Worm (Caenorhabditis elegans) whole organism, mixed stage, embryonic: Measurements from ENCODE around the gene ZK1307.3.

Experiments
- M03D4.4 ChIP-seq: sonication (generic microtip); optimal IDR thresholded peaks from 2 replicates; lab custom pipeline; 2017; ENCODE audit warnings: mild to moderate bottlenecking, missing genetic modification characterization, missing compliant biosample characterization
- bed-3 ChIP-seq: fragments of 200-800 bp; sonication (Bioruptor generic); optimal IDR thresholded peaks from 3 replicates; lab custom pipeline; 2018; ENCODE audit warnings: mild to moderate bottlenecking, missing genetic modification characterization, moderate library complexity, missing compliant biosample characterization
- blmp-1 ChIP-seq: fragments of 150-350 bp; optimal IDR thresholded peaks from 2 replicates; lab custom pipeline; 2014; ENCODE audit warnings: missing biosample characterization, missing genetic modification characterization
- ceh-39 ChIP-seq: fragments of 150-350 bp; optimal IDR thresholded peaks from 2 replicates; lab custom pipeline; 2014; ENCODE audit warnings: missing biosample characterization, missing genetic modification characterization
- ceh-43 ChIP-seq: fragments of 200-800 bp; sonication (Bioruptor generic); optimal IDR thresholded peaks from 2 replicates; lab custom pipeline; 2018; ENCODE audit warnings: mild to moderate bottlenecking, missing genetic modification characterization, moderate library complexity, missing compliant biosample characterization
- ceh-83 ChIP-seq: fragments of 200-800 bp; sonication (Bioruptor generic); optimal IDR thresholded peaks from 2 replicates; lab custom pipeline; 2018; ENCODE audit warnings: mild to moderate bottlenecking, missing genetic modification characterization, missing compliant biosample characterization
- ces-1 ChIP-seq: fragments of 150-350 bp; optimal IDR thresholded peaks from 2 replicates; lab custom pipeline; 2014; ENCODE audit warnings: missing biosample characterization, missing genetic modification reagents, missing genetic modification characterization
- cnd-1 ChIP-seq: fragments of 200-800 bp; sonication (Bioruptor generic); optimal IDR thresholded peaks from 2 replicates; lab custom pipeline; 2018; ENCODE audit warnings: mild to moderate bottlenecking, missing genetic modification characterization, missing compliant biosample characterization
- drap-1 ChIP-seq: fragments of 200-800 bp; sonication (Bioruptor generic); optimal IDR thresholded peaks from 3 replicates; lab custom pipeline; 2018; ENCODE audit warnings: mild to moderate bottlenecking, missing genetic modification characterization, missing compliant biosample characterization
- elt-1 ChIP-seq: sonication (generic microtip); optimal IDR thresholded peaks from 2 replicates; lab custom pipeline; 2017; ENCODE audit warnings: missing genetic modification characterization, mild to moderate bottlenecking, missing compliant biosample characterization, antibody characterized with exemption, moderate library complexity, borderline replicate concordance; ENCODE audit not compliant: insufficient read depth
- elt-3 ChIP-seq: fragments of 150-350 bp; optimal IDR thresholded peaks from 2 replicates; lab custom pipeline; 2014; ENCODE audit warnings: missing biosample characterization, missing genetic modification characterization
- flh-1 ChIP-seq: fragments of 200-800 bp; sonication (Bioruptor generic); optimal IDR thresholded peaks from 2 replicates; lab custom pipeline; 2018; ENCODE audit warnings: mild to moderate bottlenecking, missing genetic modification characterization, moderate library complexity, missing compliant biosample characterization
- ham-2 ChIP-seq: fragments of 200-800 bp; sonication (Bioruptor generic); optimal IDR thresholded peaks from 2 replicates; lab custom pipeline; 2018; ENCODE audit warnings: mild to moderate bottlenecking, missing genetic modification characterization, missing compliant biosample characterization
- lin-13 ChIP-seq: fragments of 150-350 bp; optimal IDR thresholded peaks from 2 replicates; lab custom pipeline; 2014; ENCODE audit warnings: missing biosample characterization, missing genetic modification characterization
- lin-32 ChIP-seq: fragments of 200-800 bp; sonication (Bioruptor generic); optimal IDR thresholded peaks from 2 replicates; lab custom pipeline; 2018; ENCODE audit warnings: mild to moderate bottlenecking, missing genetic modification characterization, missing compliant biosample characterization
- mab-5 ChIP-seq: fragments of 150-350 bp; optimal IDR thresholded peaks from 2 replicates; lab custom pipeline; 2014; ENCODE audit warnings: missing biosample characterization, missing genetic modification characterization
- mep-1 ChIP-seq: fragments of 150-350 bp; optimal IDR thresholded peaks from 2 replicates; lab custom pipeline; 2017; ENCODE audit warnings: missing biosample characterization, missing genetic modification reagents, missing genetic modification characterization, inconsistent platforms
- mls-2 ChIP-seq: sonication (generic microtip); optimal IDR thresholded peaks from 2 replicates; lab custom pipeline; 2016; ENCODE audit warnings: mild to moderate bottlenecking, missing genetic modification characterization, moderate library complexity, missing compliant biosample characterization
- nhr-12 ChIP-seq: fragments of 150-350 bp; optimal IDR thresholded peaks from 2 replicates; lab custom pipeline; 2014; ENCODE audit warnings: missing biosample characterization, missing genetic modification characterization
- nhr-2 ChIP-seq: fragments of 150-350 bp; optimal IDR thresholded peaks from 2 replicates; lab custom pipeline; 2014; ENCODE audit warnings: missing biosample characterization, missing genetic modification characterization
- nhr-237 ChIP-seq: fragments of 150-350 bp; optimal IDR thresholded peaks from 2 replicates; lab custom pipeline; 2014; ENCODE audit warnings: missing biosample characterization, missing genetic modification characterization
- nhr-28 ChIP-seq: fragments of 150-350 bp; optimal IDR thresholded peaks from 2 replicates; lab custom pipeline; 2014; ENCODE audit warnings: missing biosample characterization, missing genetic modification characterization
- pha-4 ChIP-seq: fragments of 150-350 bp; optimal IDR thresholded peaks from 2 replicates; lab custom pipeline; 2018; ENCODE audit warnings: missing biosample characterization, missing genetic modification reagents, missing genetic modification characterization
- sem-2 ChIP-seq: fragments of 200-800 bp; sonication (Bioruptor generic); optimal IDR thresholded peaks from 2 replicates; lab custom pipeline; 2018; ENCODE audit warnings: mild to moderate bottlenecking, missing genetic modification characterization, missing compliant biosample characterization
- snpc-4 ChIP-seq: fragments of 150-350 bp; optimal IDR thresholded peaks from 2 replicates; lab custom pipeline; 2014; ENCODE audit warnings: missing biosample characterization, missing genetic modification characterization
- sptf-1 ChIP-seq: sonication (generic microtip); optimal IDR thresholded peaks from 2 replicates; lab custom pipeline; 2017; ENCODE audit warnings: mild to moderate bottlenecking, missing genetic modification characterization, moderate library complexity, missing compliant biosample characterization
- tbx-8 ChIP-seq: fragments of 200-800 bp; sonication (Bioruptor generic); optimal IDR thresholded peaks from 2 replicates; lab custom pipeline; 2018; ENCODE audit warnings: mild to moderate bottlenecking, missing genetic modification characterization, moderate library complexity, missing compliant biosample characterization
- unc-120 ChIP-seq: sonication (generic microtip); optimal IDR thresholded peaks from 2 replicates; lab custom pipeline; 2017; ENCODE audit warnings: missing genetic modification characterization, missing compliant biosample characterization; ENCODE audit not compliant: poor library complexity, severe bottlenecking
- unc-39 ChIP-seq: fragments of 150-350 bp; optimal IDR thresholded peaks from 2 replicates; lab custom pipeline; 2014; ENCODE audit warnings: missing biosample characterization, missing genetic modification characterization
- unc-62 ChIP-seq: fragments of 150-350 bp; optimal IDR thresholded peaks from 2 replicates; lab custom pipeline; 2014; ENCODE audit warnings: missing biosample characterization, missing genetic modification reagents, missing genetic modification characterization
- zip-8 ChIP-seq: fragments of 150-350 bp; optimal IDR thresholded peaks from 2 replicates; lab custom pipeline; 2014; ENCODE audit warnings: missing biosample characterization, missing genetic modification characterization
- ztf-11 ChIP-seq: fragments of 150-350 bp; optimal IDR thresholded peaks from 2 replicates; lab custom pipeline; 2014; ENCODE audit warnings: missing biosample characterization, missing genetic modification characterization

ZK1307.3 gene

DNA sequence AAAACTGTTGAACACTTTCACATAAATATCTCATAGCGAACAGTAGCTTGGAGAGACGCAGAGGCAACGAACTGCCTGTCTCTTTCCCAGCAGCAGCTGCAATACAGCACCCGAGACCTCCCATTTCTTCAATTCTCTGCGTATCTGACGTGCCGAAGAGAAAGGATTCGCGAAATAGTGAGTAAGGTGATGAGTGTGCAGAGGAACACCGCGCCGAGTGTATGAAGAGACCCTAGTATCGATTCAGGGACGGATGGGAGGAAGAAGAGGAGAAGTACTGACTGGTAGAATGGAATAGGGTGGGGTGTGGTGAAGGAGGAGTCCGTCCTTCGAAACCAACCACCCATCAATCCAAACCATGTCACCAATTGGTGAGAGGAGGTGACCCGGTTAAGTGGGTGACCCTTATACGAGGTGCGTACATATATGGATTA is 6.7 kb downstream of the ZK1307.3 start (continued):
- TF ChIP-seq mls-2 (peak; percentile 76), elt-3 (no peak), mab-5 (tag; lab: Kevin White, UChicago) (no peak), blmp-1 (tag; lab: Kevin White, UChicago) (peak; percentile 68), flh-1 (GFP tag; lab: Kevin White, UChicago) (no peak), nhr-12 (tag; lab: Kevin White, UChicago) (no peak), sem-2 (GFP tag; lab: Kevin White, UChicago) (no peak), lin-13 (peak; percentile 61)

DNA sequence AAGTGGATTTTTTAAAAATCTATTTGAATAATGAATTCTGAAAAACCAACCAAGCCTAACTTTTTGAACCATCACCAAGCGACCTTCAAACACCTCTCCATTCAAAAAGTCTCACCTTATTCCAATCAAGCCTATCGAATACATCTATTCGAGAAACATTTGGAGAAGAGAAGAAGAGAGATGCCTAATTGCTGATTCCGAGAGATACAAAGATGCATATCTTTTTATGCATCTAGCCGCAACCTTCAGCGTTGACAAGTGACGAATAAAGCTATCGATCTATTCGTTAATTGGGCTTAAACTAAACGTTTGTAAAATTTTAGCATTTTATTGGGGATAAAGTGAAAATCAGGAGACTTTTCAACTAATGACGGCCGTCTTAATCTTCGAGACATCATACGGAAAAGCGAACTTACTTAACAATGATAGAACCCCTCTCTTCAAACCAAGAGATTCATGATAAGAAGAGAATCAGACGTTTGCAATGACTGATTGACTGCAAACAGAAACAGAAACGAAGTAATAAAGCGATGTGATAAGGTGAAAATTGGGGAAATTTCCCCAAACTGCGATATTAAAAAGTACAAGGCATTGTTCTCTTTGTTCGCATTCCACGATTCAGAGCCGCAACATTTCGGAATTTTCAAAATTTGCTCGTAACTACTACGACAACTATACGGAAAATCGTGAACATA is 7.7 kb downstream of the ZK1307.3 start:
- TF ChIP-seq flh-1 (GFP tag; lab: Kevin White, UChicago) (no peak), elt-1 (tag; lab: Kevin White, UChicago) (peak; percentile 95), unc-62 (GFP tag; lab: Kevin White, UChicago) (peak; percentile 87), tbx-8 (GFP tag; lab: Kevin White, UChicago) (no peak), mls-2 (no peak), snpc-4 (tag; lab: Kevin White, UChicago) (no peak), lin-32 (GFP tag; lab: Kevin White, UChicago) (no peak), ces-1 (GFP tag; lab: Kevin White, UChicago) (no peak), ceh-83 (GFP tag; lab: Kevin White, UChicago) (no peak), ham-2 (GFP tag; lab: Kevin White, UChicago) (peak; percentile 87), drap-1 (GFP tag; lab: Kevin White, UChicago) (no peak), ztf-11 (tag; lab: Kevin White, UChicago) (no peak), unc-120 (no peak), zip-8 (tag; lab: Kevin White, UChicago) (no peak), M03D4.4 (tag; lab: Kevin White, UChicago) (no peak)
- TF ChIP-seq, all 35 proteins: peak for 3

DNA sequence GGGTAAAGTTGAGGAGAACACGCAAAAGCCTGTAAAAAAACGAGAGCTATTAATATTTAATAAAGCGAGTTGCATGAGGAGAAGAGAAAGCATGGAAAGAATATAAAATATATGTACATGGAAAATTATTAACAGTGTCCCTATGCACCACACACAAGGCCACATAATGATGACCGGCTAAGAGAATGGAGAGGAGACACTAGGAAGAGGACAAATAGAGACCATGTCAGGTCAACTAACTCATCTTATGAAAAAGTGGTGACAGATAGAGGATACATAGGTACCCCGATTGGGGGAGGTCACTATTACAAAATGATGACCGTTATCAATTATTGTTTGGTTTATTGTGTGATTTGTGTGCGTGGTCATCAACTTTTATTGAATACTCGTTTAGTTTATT is 8.4 kb downstream of the ZK1307.3 start, which contains the start of gene fzr-1:
fzr-1 (minus strand) TSS at position 29 of the 400 bp plus-strand sequence.
- TF ChIP-seq nhr-2 (tag; lab: Kevin White, UChicago) (peak; percentile 94), M03D4.4 (tag; lab: Kevin White, UChicago) (no peak)

DNA sequence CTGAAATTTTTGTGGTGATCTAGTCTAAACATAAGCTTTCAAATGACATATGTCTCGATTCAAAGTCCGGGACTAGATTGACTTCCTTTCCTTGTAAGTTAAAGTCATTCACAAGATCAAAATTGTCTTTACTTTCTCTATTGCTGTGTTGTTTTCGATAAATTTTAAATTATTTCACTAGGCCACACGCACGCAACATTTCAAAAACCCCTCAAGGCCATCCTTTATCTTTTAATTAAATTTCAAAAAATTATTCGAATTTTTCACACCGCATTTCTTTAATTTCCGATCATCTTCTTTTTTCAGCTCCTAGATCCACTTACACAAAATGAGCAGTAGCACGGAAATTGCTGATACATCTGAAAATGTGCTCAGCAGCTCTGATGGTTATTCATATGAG is 16.5 kb downstream of the ZK1307.3 start, which contains the start of gene ZK1307.7:
ZK1307.7 (plus strand) TSS at position 301 of the 400 bp plus-strand sequence.
- TF ChIP-seq M03D4.4 (tag; lab: Kevin White, UChicago) = no peak
- TF ChIP-seq ceh-43 = no peak
- no peak for TF ChIP-seq flh-1 (GFP tag; lab: Kevin White, UChicago)
- no peak for TF ChIP-seq ceh-39 (tag; lab: Kevin White, UChicago)
- no peak for TF ChIP-seq ceh-83 (GFP tag; lab: Kevin White, UChicago)
- TF ChIP-seq bed-3 (GFP tag; lab: Kevin White, UChicago) = no peak
- no peak for TF ChIP-seq ham-2 (GFP tag; lab: Kevin White, UChicago)
- no peak for TF ChIP-seq nhr-12 (tag; lab: Kevin White, UChicago)
- no peak for TF ChIP-seq cnd-1 (tag; lab: Kevin White, UChicago)
- no peak for TF ChIP-seq mls-2
- TF ChIP-seq sptf-1 (tag; lab: Kevin White, UChicago) = no peak
- no peak for TF ChIP-seq unc-39 (tag; lab: Kevin White, UChicago)
- no peak for TF ChIP-seq nhr-28 (tag; lab: Kevin White, UChicago)
- no peak for TF ChIP-seq tbx-8 (GFP tag; lab: Kevin White, UChicago)
- TF ChIP-seq nhr-237 = no peak
- TF ChIP-seq unc-120 = no peak
- no peak for TF ChIP-seq lin-13
- no peak for TF ChIP-seq drap-1 (GFP tag; lab: Kevin White, UChicago)
- TF ChIP-seq mep-1 (tag; lab: Kevin White, UChicago) = no peak
- TF ChIP-seq mab-5 (tag; lab: Kevin White, UChicago) = no peak

DNA sequence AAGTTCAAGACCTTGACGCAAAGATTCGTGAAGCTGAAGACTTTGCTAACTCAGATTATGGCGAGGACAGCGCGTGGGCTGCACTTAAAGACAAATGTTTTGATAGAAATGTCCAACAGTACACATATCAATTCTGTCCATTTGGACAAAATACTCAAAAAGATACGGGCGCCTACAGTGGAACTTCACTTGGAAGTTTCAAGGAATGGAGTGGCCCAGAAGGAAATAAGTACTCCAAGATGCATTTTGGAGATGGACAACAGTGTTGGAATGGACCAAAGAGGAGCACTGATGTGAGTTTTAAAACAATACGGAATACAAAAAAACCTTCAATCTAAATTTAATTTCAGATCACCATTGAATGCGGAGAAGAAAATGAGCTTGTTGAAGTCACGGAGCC is 26.9 kb downstream of the ZK1307.3 start:
- TF ChIP-seq nhr-237 (no peak), unc-120 (no peak), pha-4 (tag; lab: Kevin White, UChicago) (no peak)
